Fruit fly (Drosophila melanogaster) whole organism, embryonic: ENCODE results near the gene Rrp1.

ENCODE experiments used
- B-H1 ChIP-seq: fragments of 200-800 bp; sonication (Bioruptor generic); IDR thresholded peaks from 3 replicates; pipeline ENCODE4 v1.3.6; 2022; ENCODE audit warnings: missing biosample characterization, missing genetic modification characterization
- Bdp1 ChIP-seq: fragments of 200-800 bp; sonication (Bioruptor generic); optimal IDR thresholded peaks from 3 replicates; lab custom pipeline; 2016; ENCODE audit warnings: missing biosample characterization, missing genetic modification characterization
- BtbVII ChIP-seq: fragments of 200-800 bp; sonication (Bioruptor generic); optimal IDR thresholded peaks from 3 replicates; lab custom pipeline; 2017; ENCODE audit warnings: missing biosample characterization, mild to moderate bottlenecking, missing genetic modification characterization
- CG11093 ChIP-seq: fragments of 200-800 bp; sonication (Bioruptor generic); IDR thresholded peaks from 3 replicates; pipeline ENCODE4 v1.3.6; 2022; ENCODE audit warnings: missing biosample characterization, missing genetic modification characterization
- CG11456 ChIP-seq: fragments of 200-800 bp; sonication (Bioruptor generic); IDR thresholded peaks from 3 replicates; pipeline ENCODE4 v1.3.6; 2022; ENCODE audit warnings: missing biosample characterization, missing genetic modification characterization
- CG11696 ChIP-seq: fragments of 200-800 bp; sonication (Bioruptor generic); IDR thresholded peaks from 2 replicates; pipeline ENCODE4 v1.3.6; 2022; ENCODE audit warnings: missing biosample characterization, missing genetic modification characterization
- CG12071 ChIP-seq: fragments of 200-800 bp; sonication (Bioruptor generic); optimal IDR thresholded peaks from 3 replicates; lab custom pipeline; 2018; ENCODE audit warnings: missing biosample characterization, mild to moderate bottlenecking, missing genetic modification characterization
- CG12299 ChIP-seq: fragments of 200-800 bp; sonication (Bioruptor generic); optimal IDR thresholded peaks from 2 replicates; lab custom pipeline; 2018; ENCODE audit warnings: missing biosample characterization, mild to moderate bottlenecking, missing genetic modification characterization
- CG14441 ChIP-seq: fragments of 200-800 bp; sonication (Bioruptor generic); IDR thresholded peaks from 2 replicates; pipeline ENCODE4 v1.3.6; 2022; ENCODE audit warnings: missing biosample characterization, missing genetic modification characterization
- CG17568 ChIP-seq: fragments of 200-800 bp; sonication (Bioruptor generic); optimal IDR thresholded peaks from 2 replicates; lab custom pipeline; 2018; ENCODE audit warnings: missing biosample characterization, mild to moderate bottlenecking, missing genetic modification characterization, moderate library complexity
- CG18262 ChIP-seq: fragments of 200-800 bp; optimal IDR thresholded peaks from 3 replicates; lab custom pipeline; 2019; ENCODE audit warnings: missing biosample characterization, mild to moderate bottlenecking, missing genetic modification characterization, moderate library complexity
- CG18476 ChIP-seq: fragments of 200-800 bp; sonication (Bioruptor generic); optimal IDR thresholded peaks from 2 replicates; lab custom pipeline; 2016; ENCODE audit warnings: missing biosample characterization, mild to moderate bottlenecking, missing genetic modification characterization
- CG4282 ChIP-seq: fragments of 200-800 bp; sonication (Bioruptor generic); optimal IDR thresholded peaks from 2 replicates; lab custom pipeline; 2016; ENCODE audit warnings: missing biosample characterization, missing genetic modification characterization
- CG5180 ChIP-seq: fragments of 200-800 bp; sonication (Bioruptor generic); optimal IDR thresholded peaks from 3 replicates; lab custom pipeline; 2017; ENCODE audit warnings: missing biosample characterization, missing genetic modification characterization, mild to moderate bottlenecking, moderate library complexity, missing genetic modification reagents
- CG8765 ChIP-seq: fragments of 200-800 bp; sonication (Bioruptor generic); IDR thresholded peaks from 2 replicates; pipeline ENCODE4 v1.3.6; 2022; ENCODE audit warnings: missing biosample characterization, missing genetic modification characterization
- Chrac-16 ChIP-seq: fragments of 200-800 bp; sonication (Bioruptor generic); optimal IDR thresholded peaks from 3 replicates; lab custom pipeline; 2016; ENCODE audit warnings: missing biosample characterization, missing genetic modification characterization
- Dek ChIP-seq: fragments of 200-800 bp; sonication (Bioruptor generic); optimal IDR thresholded peaks from 3 replicates; lab custom pipeline; 2019; ENCODE audit warnings: missing biosample characterization, mild to moderate bottlenecking, missing genetic modification characterization, moderate library complexity
- Dip3 ChIP-seq: fragments of 200-800 bp; sonication (Bioruptor generic); optimal IDR thresholded peaks from 3 replicates; lab custom pipeline; 2016; ENCODE audit warnings: missing biosample characterization, missing genetic modification characterization
- Ets97D ChIP-seq: fragments of 200-800 bp; sonication (Bioruptor generic); optimal IDR thresholded peaks from 3 replicates; lab custom pipeline; 2016; ENCODE audit warnings: missing biosample characterization, missing genetic modification characterization
- Hmr ChIP-seq: fragments of 200-800 bp; sonication (Bioruptor generic); optimal IDR thresholded peaks from 3 replicates; lab custom pipeline; 2017; ENCODE audit warnings: mild to moderate bottlenecking, missing biosample characterization, missing genetic modification reagents, missing genetic modification characterization
- MBD-R2 ChIP-seq: fragments of 200-800 bp; sonication (Bioruptor generic); IDR thresholded peaks from 2 replicates; pipeline ENCODE4 v1.3.6; 2022; ENCODE audit warnings: missing biosample characterization, missing genetic modification characterization
- Meics ChIP-seq: fragments of 200-800 bp; sonication (Bioruptor generic); optimal IDR thresholded peaks from 2 replicates; lab custom pipeline; 2017; ENCODE audit warnings: missing biosample characterization, mild to moderate bottlenecking, missing genetic modification characterization
- Neu2 ChIP-seq: fragments of 200-800 bp; sonication (Bioruptor generic); optimal IDR thresholded peaks from 3 replicates; lab custom pipeline; 2016; ENCODE audit warnings: missing biosample characterization, missing genetic modification characterization, borderline replicate concordance
- Oli ChIP-seq: fragments of 200-800 bp; sonication (Bioruptor generic); optimal IDR thresholded peaks from 2 replicates; lab custom pipeline; 2018; ENCODE audit warnings: missing biosample characterization, mild to moderate bottlenecking, missing genetic modification characterization, moderate library complexity
- Pdp1 ChIP-seq, 2 experiments: fragments of 200-800 bp; sonication (Bioruptor generic); optimal IDR thresholded peaks; 3 replicates each; lab custom pipeline; 2016; ENCODE audit warnings: missing biosample characterization in 2 of 2, missing genetic modification characterization in 2 of 2, mild to moderate bottlenecking in 1 of 2, moderate library complexity in 1 of 2
- Ptx1 ChIP-seq: fragments of 200-800 bp; sonication (Bioruptor generic); IDR thresholded peaks from 2 replicates; pipeline ENCODE4 v1.3.6; 2022; ENCODE audit warnings: missing biosample characterization, missing genetic modification characterization
- Sox102F ChIP-seq: fragments of 200-800 bp; sonication (Bioruptor generic); optimal IDR thresholded peaks from 2 replicates; lab custom pipeline; 2018; ENCODE audit warnings: missing biosample characterization, mild to moderate bottlenecking, missing genetic modification characterization, moderate library complexity
- Tbp ChIP-seq: fragments of >200 bp; optimal IDR thresholded peaks from 2 replicates; lab custom pipeline; 2018; ENCODE audit warnings: missing biosample characterization, missing genetic modification characterization
- ab ChIP-seq: fragments of 200-800 bp; sonication (Bioruptor generic); optimal IDR thresholded peaks from 2 replicates; lab custom pipeline; 2016; ENCODE audit warnings: missing biosample characterization, missing genetic modification characterization
- ara ChIP-seq: fragments of 200-800 bp; sonication (Bioruptor generic); IDR thresholded peaks from 2 replicates; pipeline ENCODE4 v1.3.6; 2022; ENCODE audit warnings: missing biosample characterization, missing genetic modification characterization
- caup ChIP-seq: fragments of 200-800 bp; sonication (Bioruptor generic); optimal IDR thresholded peaks from 3 replicates; lab custom pipeline; 2017; ENCODE audit warnings: missing biosample characterization, mild to moderate bottlenecking, missing genetic modification characterization, moderate library complexity; ENCODE audit not compliant: severe bottlenecking
- chif ChIP-seq, 2 experiments: fragments of 200-800 bp; sonication (Bioruptor generic); optimal IDR thresholded peaks; 3 replicates each; lab custom pipeline; 2016; ENCODE audit warnings: missing biosample characterization in 2 of 2, missing genetic modification characterization in 2 of 2
- dati ChIP-seq: fragments of 200-800 bp; sonication (Bioruptor generic); IDR thresholded peaks from 2 replicates; pipeline ENCODE4 v1.3.6; 2022; ENCODE audit warnings: missing biosample characterization, missing genetic modification characterization
- dpn ChIP-seq, 2 experiments: fragments of 200-800 bp; sonication (Bioruptor generic); optimal IDR thresholded peaks; 3 replicates each; lab custom pipeline; 2016; ENCODE audit warnings: missing biosample characterization in 2 of 2, missing genetic modification characterization in 2 of 2
- eve ChIP-seq, 2 experiments: fragments of >200 bp; optimal IDR thresholded peaks; 2 replicates each; lab custom pipeline; 2017; ENCODE audit warnings: missing biosample characterization in 2 of 2, missing genetic modification characterization in 2 of 2
- eyg ChIP-seq: fragments of 200-800 bp; sonication (Bioruptor generic); optimal IDR thresholded peaks from 3 replicates; lab custom pipeline; 2016; ENCODE audit warnings: missing biosample characterization, missing genetic modification characterization
- fd3F ChIP-seq: fragments of 200-800 bp; sonication (Bioruptor generic); optimal IDR thresholded peaks from 2 replicates; lab custom pipeline; 2018; ENCODE audit warnings: missing biosample characterization, mild to moderate bottlenecking, missing genetic modification characterization, moderate library complexity
- grau ChIP-seq: fragments of 200-800 bp; optimal IDR thresholded peaks from 3 replicates; lab custom pipeline; 2019; ENCODE audit warnings: missing biosample characterization, mild to moderate bottlenecking, missing genetic modification characterization, moderate library complexity
- h ChIP-seq: fragments of >200 bp; optimal IDR thresholded peaks from 2 replicates; lab custom pipeline; 2017
- her ChIP-seq: fragments of 200-800 bp; sonication (Bioruptor generic); optimal IDR thresholded peaks from 2 replicates; lab custom pipeline; 2016; ENCODE audit warnings: missing biosample characterization, missing genetic modification characterization
- knrl ChIP-seq: fragments of 200-800 bp; sonication (Bioruptor generic); IDR thresholded peaks from 3 replicates; pipeline ENCODE4 v1.3.6; 2022; ENCODE audit warnings: missing biosample characterization, missing genetic modification characterization; ENCODE audit not compliant: partially characterized antibody
- org-1 ChIP-seq: fragments of 200-800 bp; sonication (Bioruptor generic); optimal IDR thresholded peaks from 2 replicates; lab custom pipeline; 2017; ENCODE audit warnings: missing biosample characterization, missing genetic modification characterization
- otp ChIP-seq: fragments of 200-800 bp; sonication (Bioruptor generic); IDR thresholded peaks from 3 replicates; pipeline ENCODE4, ENCODE4 v1.3.6; 2022; ENCODE audit warnings: missing biosample characterization, missing genetic modification characterization
- pros ChIP-seq: fragments of 200-800 bp; sonication (Bioruptor generic); optimal IDR thresholded peaks from 3 replicates; lab custom pipeline; 2019; ENCODE audit warnings: missing biosample characterization, mild to moderate bottlenecking, missing genetic modification characterization, moderate library complexity
- schlank ChIP-seq: fragments of 200-800 bp; sonication (Bioruptor generic); optimal IDR thresholded peaks from 2 replicates; lab custom pipeline; 2018; ENCODE audit warnings: missing biosample characterization, mild to moderate bottlenecking, missing genetic modification characterization
- sens-2 ChIP-seq: fragments of 200-800 bp; sonication (Bioruptor generic); IDR thresholded peaks from 2 replicates; pipeline ENCODE4 v1.3.6; 2022; ENCODE audit warnings: missing biosample characterization, missing genetic modification characterization
- sob ChIP-seq: fragments of 200-800 bp; sonication (Bioruptor generic); IDR thresholded peaks from 2 replicates; pipeline ENCODE4 v1.3.6; 2022; ENCODE audit warnings: missing biosample characterization, missing genetic modification characterization
- unc-4 ChIP-seq: fragments of 200-800 bp; sonication (Bioruptor generic); IDR thresholded peaks from 2 replicates; pipeline ENCODE4 v1.3.6; 2022; ENCODE audit warnings: missing biosample characterization, missing genetic modification characterization; ENCODE audit not compliant: partially characterized antibody
- zen ChIP-seq: fragments of 200-800 bp; sonication (Bioruptor generic); optimal IDR thresholded peaks from 3 replicates; lab custom pipeline; 2018; ENCODE audit warnings: missing biosample characterization, mild to moderate bottlenecking, missing genetic modification characterization, moderate library complexity

Rrp1 gene

DNA sequence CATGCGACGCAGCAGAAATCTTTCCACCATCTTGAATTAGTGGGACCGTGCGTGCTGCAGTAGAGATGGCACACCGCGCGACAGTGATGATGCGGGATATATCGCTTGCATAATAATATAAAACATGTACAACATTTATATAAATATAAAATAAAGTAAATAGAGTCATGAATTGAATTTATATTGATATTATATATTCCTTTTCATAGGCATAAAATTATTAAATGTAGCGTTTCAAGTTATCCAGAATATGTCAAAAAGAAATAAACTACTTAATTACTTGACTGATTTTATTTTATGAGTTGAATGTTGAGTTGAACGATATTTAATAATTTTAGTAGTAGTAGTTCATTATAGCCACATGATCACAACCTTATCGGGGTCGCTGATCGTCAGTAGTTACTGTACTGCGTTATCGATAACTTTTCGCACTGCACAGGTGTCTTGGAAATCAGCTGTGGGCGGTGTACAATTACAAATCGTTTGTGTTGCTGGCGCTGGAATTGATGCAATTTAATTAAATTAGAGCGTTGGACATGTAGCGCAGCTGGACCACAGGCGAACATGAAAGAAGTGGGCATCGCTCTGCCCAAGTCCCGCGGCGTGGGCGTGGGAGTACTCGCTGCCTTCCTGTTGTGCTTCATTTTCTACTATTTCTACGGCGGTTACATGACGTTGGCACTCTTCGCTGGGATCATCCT is 15.5 kb upstream of the Rrp1 start, which contains the start of the genes Chd1 and Bem46 (continued):
- TF ChIP-seq sens-2 (GFP tag; lab: Robert Waterston, UW) = no peak
- TF ChIP-seq CG5180 (GFP tag; lab: Kevin White, UChicago) = no peak
- TF ChIP-seq ara (GFP tag; lab: Robert Waterston, UW) = peak; percentile 4; the same call in 1 of the 2 replicates
- TF ChIP-seq Neu2 (GFP tag; lab: Kevin White, UChicago) = no peak
- peak; percentile 99 for TF ChIP-seq grau (tag; lab: Kevin White, UChicago)
- no peak for TF ChIP-seq Sox102F (GFP tag; lab: Kevin White, UChicago)
- peak; percentile 77 for TF ChIP-seq B-H1 (GFP tag; lab: Robert Waterston, UW)
- TF ChIP-seq schlank (tag; lab: Kevin White, UChicago) = peak; percentile 51
- no peak for TF ChIP-seq CG17568
- peak; percentile 34 for TF ChIP-seq Ets97D
- TF ChIP-seq CG14441 = peak; percentile 78
- peak; percentile 83 for TF ChIP-seq CG11456 (GFP tag; lab: Robert Waterston, UW)
- peak; percentile 90 for TF ChIP-seq MBD-R2 (GFP tag; lab: Robert Waterston, UW)
- TF ChIP-seq Hmr = no peak
- TF ChIP-seq fd3F = peak; percentile 84
- TF ChIP-seq Oli = peak; percentile 81
- peak; percentile 80 for TF ChIP-seq sob
- TF ChIP-seq Tbp (GFP tag; lab: Kevin White, UChicago) = no peak
- no peak for TF ChIP-seq h (lab: Kevin White, UChicago)
- peak; percentile 83 for TF ChIP-seq zen
- peak; percentile 36 for TF ChIP-seq BtbVII (GFP tag; lab: Kevin White, UChicago)
- TF ChIP-seq caup = peak; percentile 83
- peak; percentile 14 for TF ChIP-seq CG12071 (GFP tag; lab: Kevin White, UChicago)
- TF ChIP-seq Dip3 (GFP tag; lab: Kevin White, UChicago) = peak; percentile 74
- peak; percentile 91 for TF ChIP-seq Ptx1 (GFP tag; lab: Robert Waterston, UW)
- no peak for TF ChIP-seq CG4282
- TF ChIP-seq CG8765 (GFP tag; lab: Robert Waterston, UW) = peak; percentile 66
- peak; percentile 88 for TF ChIP-seq CG18262 (tag; lab: Kevin White, UChicago)
- peak; percentile 87 for TF ChIP-seq Dek (tag; lab: Kevin White, UChicago)
- 0 out of 2 replicates have a peak, but pooled peaks have one; percentile 14 for TF ChIP-seq unc-4 (GFP tag; lab: Robert Waterston, UW)
- TF ChIP-seq Pdp1 (GFP tag; optimal IDR thresholded peaks at IDR 0.05; lab: Kevin White, UChicago) = peak; percentile 79 to 82
- TF ChIP-seq pros (GFP tag; lab: Kevin White, UChicago) = peak; percentile 13
- TF ChIP-seq chif (GFP tag; optimal IDR thresholded peaks at IDR 0.05; lab: Kevin White, UChicago) = peak; percentile 59 to 79
- peak; percentile 69 for TF ChIP-seq CG12299
- peak; percentile 75 to 89 for TF ChIP-seq dpn (GFP tag; optimal IDR thresholded peaks at IDR 0.05; lab: Kevin White, UChicago)
- TF ChIP-seq org-1 (GFP tag; lab: Kevin White, UChicago) = peak; percentile 64
- TF ChIP-seq CG18476 (GFP tag; lab: Kevin White, UChicago) = peak; percentile 71
- TF ChIP-seq Bdp1 (GFP tag; lab: Kevin White, UChicago) = peak; percentile 51
- peak; percentile 60; the same call in 1 of the 2 replicates for TF ChIP-seq dati (GFP tag; lab: Robert Waterston, UW)
- TF ChIP-seq eyg (GFP tag; lab: Kevin White, UChicago) = peak; percentile 58
- TF ChIP-seq her (GFP tag; lab: Kevin White, UChicago) = peak; percentile 24
- TF ChIP-seq otp (GFP tag; lab: Robert Waterston, UW) = peak; percentile 69; the same call in 1 of the 3 replicates
- peak; percentile 90 for TF ChIP-seq Chrac-16 (GFP tag; lab: Kevin White, UChicago)
- TF ChIP-seq eve (GFP tag; optimal IDR thresholded peaks at IDR 0.05; lab: Kevin White, UChicago) = no peak
- peak; percentile 74 for TF ChIP-seq ab (GFP tag; lab: Kevin White, UChicago)
- peak; percentile 78; the same call in 2 of the 3 replicates for TF ChIP-seq CG11093 (GFP tag; lab: Robert Waterston, UW)
- TF ChIP-seq CG11696 = peak; percentile 54; the same call in 1 of the 2 replicates
- TF ChIP-seq knrl (GFP tag; lab: Robert Waterston, UW) = 0 out of 3 replicates have a peak, but pooled peaks have one; percentile 23
- TF ChIP-seq Meics (GFP tag; lab: Kevin White, UChicago) = peak; percentile 88
